Worm (Caenorhabditis elegans) whole organism, L1 larva: ENCODE measurements around the gene F59E11.7.

Experiments used
- C04F5.9 ChIP-seq: sonication (generic microtip); optimal IDR thresholded peaks from 2 replicates; lab custom pipeline; 2016; ENCODE audit warnings: missing genetic modification characterization, missing compliant biosample characterization
- C34B4.2 ChIP-seq: sonication (generic microtip); optimal IDR thresholded peaks from 2 replicates; lab custom pipeline; 2017; ENCODE audit warnings: mild to moderate bottlenecking, missing genetic modification characterization, missing compliant biosample characterization
- aly-2 ChIP-seq: fragments of 150-350 bp; optimal IDR thresholded peaks from 2 replicates; lab custom pipeline; 2014; ENCODE audit warnings: missing biosample characterization, missing genetic modification characterization
- blmp-1 ChIP-seq: fragments of 150-350 bp; optimal IDR thresholded peaks from 2 replicates; lab custom pipeline; 2014; ENCODE audit warnings: missing biosample characterization, missing genetic modification characterization
- ceh-8 ChIP-seq: fragments of 200-800 bp; sonication (Bioruptor generic); optimal IDR thresholded peaks from 2 replicates; lab custom pipeline; 2018; ENCODE audit warnings: mild to moderate bottlenecking, missing genetic modification characterization, moderate library complexity, missing compliant biosample characterization
- ceh-88 ChIP-seq: fragments of 200-800 bp; sonication (Bioruptor generic); IDR thresholded peaks from 2 replicates; pipeline ENCODE4 v1.3.6; 2022; ENCODE audit warnings: missing genetic modification characterization, missing compliant biosample characterization
- ces-1 ChIP-seq: fragments of 150-350 bp; optimal IDR thresholded peaks from 2 replicates; lab custom pipeline; 2014; ENCODE audit warnings: missing biosample characterization, missing genetic modification reagents, missing genetic modification characterization
- dpl-1 ChIP-seq, 3 experiments: fragments of 150-350 bp in 2 of 3; sonication (generic microtip) in 1 of 3; optimal IDR thresholded peaks; 2 replicates each; lab custom pipeline; 2014 to 2017; ENCODE audit warnings: missing biosample characterization in 3 of 3, missing genetic modification characterization in 3 of 3, missing genetic modification reagents in 3 of 3
- elt-3 ChIP-seq, 6 experiments: fragments of 150-350 bp in 1 of 6; sonication (generic microtip); optimal IDR thresholded peaks; 2 replicates each; lab custom pipeline; 2017 to 2018; ENCODE audit warnings: missing biosample characterization in 6 of 6, missing genetic modification characterization in 6 of 6, inconsistent platforms in 1 of 6
- grh-1 ChIP-seq: fragments of 200-800 bp; sonication (Bioruptor generic); IDR thresholded peaks from 2 replicates; pipeline ENCODE4 v1.3.6; 2022; ENCODE audit warnings: missing genetic modification reagents, missing genetic modification characterization, missing compliant biosample characterization
- hlh-17 ChIP-seq: fragments of 200-800 bp; sonication (Bioruptor generic); optimal IDR thresholded peaks from 2 replicates; lab custom pipeline; 2018; ENCODE audit warnings: missing genetic modification characterization, mild to moderate bottlenecking, missing compliant biosample characterization, moderate library complexity, borderline replicate concordance
- hpl-2 ChIP-seq: fragments of 150-350 bp; optimal IDR thresholded peaks from 2 replicates; lab custom pipeline; 2014; ENCODE audit warnings: missing biosample characterization, missing genetic modification reagents, missing genetic modification characterization
- lin-13 ChIP-seq: fragments of 150-350 bp; optimal IDR thresholded peaks from 2 replicates; lab custom pipeline; 2014; ENCODE audit warnings: missing biosample characterization, missing genetic modification reagents, missing genetic modification characterization
- lin-14 ChIP-seq: fragments of 200-800 bp; sonication (Bioruptor generic); optimal IDR thresholded peaks from 2 replicates; lab custom pipeline; 2018; ENCODE audit warnings: mild to moderate bottlenecking, missing genetic modification characterization, moderate library complexity, missing compliant biosample characterization
- lsy-2 ChIP-seq, 2 experiments: fragments of 150-350 bp; optimal IDR thresholded peaks; 2 replicates each; lab custom pipeline; 2014; ENCODE audit warnings: missing biosample characterization in 2 of 2, missing genetic modification characterization in 2 of 2
- mab-9 ChIP-seq: fragments of 200-800 bp; sonication (Bioruptor generic); IDR thresholded peaks from 2 replicates; pipeline ENCODE4 v1.3.6; 2022; ENCODE audit warnings: missing genetic modification reagents, missing genetic modification characterization, missing compliant biosample characterization
- mep-1 ChIP-seq: fragments of 150-350 bp; optimal IDR thresholded peaks from 2 replicates; lab custom pipeline; 2014; ENCODE audit warnings: missing biosample characterization, missing genetic modification characterization
- nhr-11 ChIP-seq: fragments of 150-350 bp; optimal IDR thresholded peaks from 2 replicates; lab custom pipeline; 2014; ENCODE audit warnings: missing biosample characterization, missing genetic modification characterization
- nhr-12 ChIP-seq: sonication (generic microtip); optimal IDR thresholded peaks from 2 replicates; lab custom pipeline; 2017; ENCODE audit warnings: missing biosample characterization, missing genetic modification characterization
- nhr-20 ChIP-seq: sonication (generic microtip); optimal IDR thresholded peaks from 2 replicates; lab custom pipeline; 2016; ENCODE audit warnings: mild to moderate bottlenecking, missing genetic modification characterization, missing compliant biosample characterization
- nhr-71 ChIP-seq: sonication (generic microtip); optimal IDR thresholded peaks from 2 replicates; lab custom pipeline; 2016; ENCODE audit warnings: mild to moderate bottlenecking, missing genetic modification characterization, moderate library complexity, missing compliant biosample characterization
- nhr-84 ChIP-seq: sonication (generic microtip); optimal IDR thresholded peaks from 2 replicates; lab custom pipeline; 2017; ENCODE audit warnings: missing biosample characterization, missing genetic modification characterization
- nhr-85 ChIP-seq: sonication (generic microtip); peaks from one replicate; lab custom pipeline; 2016; ENCODE audit warnings: missing genetic modification characterization, inconsistent platforms, missing compliant biosample characterization
- pqm-1 ChIP-seq: sonication (generic microtip); optimal IDR thresholded peaks from 3 replicates; lab custom pipeline; 2017; ENCODE audit warnings: missing biosample characterization, missing genetic modification characterization
- skn-1 ChIP-seq: fragments of 150-350 bp; optimal IDR thresholded peaks from 2 replicates; lab custom pipeline; 2014; ENCODE audit warnings: missing biosample characterization, missing genetic modification characterization
- snu-23 ChIP-seq: sonication (generic microtip); optimal IDR thresholded peaks from 2 replicates; lab custom pipeline; 2016; ENCODE audit warnings: missing genetic modification characterization, missing compliant biosample characterization
- sox-4 ChIP-seq: sonication (generic microtip); optimal IDR thresholded peaks from 2 replicates; lab custom pipeline; 2016; ENCODE audit warnings: missing genetic modification characterization, missing compliant biosample characterization
- swsn-7 ChIP-seq: sonication (generic microtip); optimal IDR thresholded peaks from 2 replicates; lab custom pipeline; 2016; ENCODE audit warnings: missing genetic modification characterization, missing compliant biosample characterization
- tlp-1 ChIP-seq: fragments of 150-350 bp; optimal IDR thresholded peaks from 2 replicates; lab custom pipeline; 2014; ENCODE audit warnings: missing biosample characterization, missing genetic modification characterization
- unc-130 ChIP-seq: fragments of 150-350 bp; optimal IDR thresholded peaks from 2 replicates; lab custom pipeline; 2017; ENCODE audit warnings: missing biosample characterization, missing genetic modification characterization, inconsistent platforms
- xbp-1 ChIP-seq: sonication (generic microtip); optimal IDR thresholded peaks from 2 replicates; lab custom pipeline; 2016; ENCODE audit warnings: missing genetic modification characterization, missing compliant biosample characterization
- ztf-11 ChIP-seq, 2 experiments: sonication (generic microtip); optimal IDR thresholded peaks; 2 replicates each; lab custom pipeline; 2016 to 2017; ENCODE audit warnings: missing genetic modification characterization in 2 of 2, missing biosample characterization in 1 of 2, missing compliant biosample characterization in 1 of 2
- ztf-4 ChIP-seq: fragments of 150-350 bp; optimal IDR thresholded peaks from 2 replicates; lab custom pipeline; 2014; ENCODE audit warnings: missing biosample characterization, missing genetic modification characterization

Gene F59E11.7

ce11 chrV:8948365-8948764, 41.7 kb upstream of the F59E11.7 start:
- no peak for TF ChIP-seq C34B4.2 (tag; lab: Kevin White, UChicago)

ce11 chrV:8948996-8949395, 41.0 kb upstream of the F59E11.7 start:
- TF ChIP-seq tlp-1, result no peak
- peak; percentile 37 for TF ChIP-seq nhr-85 (tag; lab: Kevin White, UChicago)
- TF ChIP-seq, all 84 proteins: peak for 1

- no peak for TF ChIP-seq xbp-1 (tag; lab: Kevin White, UChicago)
- TF ChIP-seq blmp-1 (tag; lab: Kevin White, UChicago), result no peak
- TF ChIP-seq unc-130 (tag; lab: Kevin White, UChicago), result no peak
- no peak for TF ChIP-seq swsn-7
- no peak for TF ChIP-seq C04F5.9
- no peak for TF ChIP-seq ceh-8 (GFP tag; lab: Kevin White, UChicago)
- TF ChIP-seq pqm-1 (tag; lab: Kevin White, UChicago), result no peak
These were observed 40.2 kb upstream of the F59E11.7 start for ce11 chrV:8949873-8950272.

ce11 chrV:8956387-8957095, 33.5 kb upstream of the F59E11.7 start, which contains the start of gene ttc-17:
Gene ttc-17, plus strand, starts transcription at chrV:8957045.
- TF ChIP-seq lsy-2 (tag; optimal IDR thresholded peaks at IDR 0.05; lab: Kevin White, UChicago), result peak in 1 of 2 experiments; percentile 4
- TF ChIP-seq ztf-11 (tag; optimal IDR thresholded peaks at IDR 0.05; lab: Kevin White, UChicago), result no peak
- TF ChIP-seq blmp-1 (tag; lab: Kevin White, UChicago), result peak; percentile 31

- TF ChIP-seq blmp-1 (tag; lab: Kevin White, UChicago) (peak; percentile 42), lin-14 (peak; percentile 66), mep-1 (peak; percentile 12), elt-3 (tag; optimal IDR thresholded peaks at IDR 0.05; lab: Kevin White, UChicago) (no peak), nhr-11 (tag; lab: Kevin White, UChicago) (no peak), aly-2 (tag; lab: Kevin White, UChicago) (no peak), nhr-84 (tag; lab: Kevin White, UChicago) (no peak), snu-23 (peak; percentile 26), nhr-12 (no peak), hlh-17 (no peak), nhr-20 (tag; lab: Kevin White, UChicago) (peak; percentile 4), nhr-85 (tag; lab: Kevin White, UChicago) (peak; percentile 79), nhr-71 (tag; lab: Kevin White, UChicago) (peak; percentile 10)
- TF ChIP-seq, all 84 proteins: peak for 7
These were observed 25.8 kb upstream of the F59E11.7 start, which contains the start of gene nhr-44 for ce11 chrV:8964055-8964758. Gene nhr-44, minus strand, starts transcription at chrV:8964105.

ce11 chrV:8966086-8966485, 24.0 kb upstream of the F59E11.7 start, which contains the start of gene nhr-219:
Gene nhr-219, minus strand, starts transcription at chrV:8966186.
- TF ChIP-seq skn-1 (tag; lab: Kevin White, UChicago) (no peak), dpl-1 (GFP tag; optimal IDR thresholded peaks at IDR 0.05; lab: Kevin White, UChicago) (no peak)
- TF ChIP-seq, all 84 proteins: peak for 0

ce11 chrV:8972271-8972670, 17.8 kb upstream of the F59E11.7 start, which contains the start of gene nhr-195:
Gene nhr-195, minus strand, starts transcription at chrV:8972371.
- TF ChIP-seq ztf-4 (tag; lab: Kevin White, UChicago), result no peak
- no peak for TF ChIP-seq ces-1 (GFP tag; lab: Kevin White, UChicago)
- TF ChIP-seq lin-14, result no peak
- no peak for TF ChIP-seq mab-9 (GFP tag; lab: Robert Waterston, UW)
- no peak for TF ChIP-seq lsy-2 (tag; optimal IDR thresholded peaks at IDR 0.05; lab: Kevin White, UChicago)
- TF ChIP-seq hpl-2, result no peak
- TF ChIP-seq pqm-1 (tag; lab: Kevin White, UChicago), result no peak
- no peak for TF ChIP-seq grh-1
- TF ChIP-seq lin-13 (GFP tag; lab: Kevin White, UChicago), result no peak
- TF ChIP-seq nhr-11 (tag; lab: Kevin White, UChicago), result no peak
- no peak for TF ChIP-seq sox-4 (tag; lab: Kevin White, UChicago)
- no peak for TF ChIP-seq mep-1
- no peak for TF ChIP-seq ceh-88 (GFP tag; lab: Robert Waterston, UW)
- no peak for TF ChIP-seq nhr-12
